Worm (Caenorhabditis elegans) whole organism, L4 larva: ENCODE data around the gene slc-25A18.1.

ENCODE experiments used
- F49E8.2 ChIP-seq: sonication (generic microtip); optimal IDR thresholded peaks from 2 replicates; lab custom pipeline; 2016; ENCODE audit warnings: missing compliant biosample characterization, mild to moderate bottlenecking, missing genetic modification characterization, borderline replicate concordance
- Y48G9A.11 ChIP-seq: fragments of 200-800 bp; sonication (Bioruptor generic); IDR thresholded peaks from 2 replicates; pipeline ENCODE4 v1.3.6; 2022; ENCODE audit warnings: missing genetic modification reagents, missing genetic modification characterization, missing compliant biosample characterization
- ama-1 ChIP-seq: fragments of 150-350 bp; optimal IDR thresholded peaks from 2 replicates; lab custom pipeline; 2014; ENCODE audit warnings: inconsistent platforms, mixed read lengths
- dmd-6 ChIP-seq: fragments of 200-800 bp; sonication (Bioruptor generic); IDR thresholded peaks from 2 replicates; pipeline ENCODE4 v1.3.6; 2022; ENCODE audit warnings: missing genetic modification reagents, missing genetic modification characterization, missing compliant biosample characterization
- egl-27 ChIP-seq: sonication (generic microtip); optimal IDR thresholded peaks from 3 replicates; lab custom pipeline; 2017; ENCODE audit warnings: missing biosample characterization, missing genetic modification reagents, missing genetic modification characterization
- mep-1 ChIP-seq: fragments of 150-350 bp; sonication (generic microtip); optimal IDR thresholded peaks from 3 replicates; lab custom pipeline; 2014; ENCODE audit warnings: missing biosample characterization, missing genetic modification characterization

DNA sequence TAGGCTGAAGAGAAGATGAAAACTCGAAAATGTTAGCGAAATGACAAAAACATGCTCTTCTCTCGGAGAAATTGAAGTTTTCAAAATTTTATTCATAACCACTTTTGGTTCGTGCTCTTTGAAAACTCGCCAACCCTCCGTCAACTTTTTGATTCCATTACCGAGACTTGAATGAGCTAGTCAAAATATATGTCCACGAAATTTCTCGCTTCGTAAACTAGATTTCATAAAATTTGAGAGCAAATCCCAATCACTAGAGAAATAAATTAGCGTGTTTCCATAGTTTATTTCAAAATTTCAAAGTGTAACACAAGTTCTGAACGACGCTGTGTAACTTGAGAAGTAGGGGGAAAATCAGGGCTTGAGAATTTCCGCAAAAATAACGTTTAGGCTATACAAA lies 10.0 kb downstream of the slc-25A18.1 start:
- TF ChIP-seq mep-1, result no peak
- no peak for TF ChIP-seq ama-1 (lab: Kevin White, UChicago)
- no peak for TF ChIP-seq F49E8.2
- TF ChIP-seq Y48G9A.11 (GFP tag; lab: Robert Waterston, UW), result no peak
- no peak for TF ChIP-seq dmd-6 (GFP tag; lab: Robert Waterston, UW)
- TF ChIP-seq egl-27 (tag; lab: Kevin White, UChicago), result no peak
